Fruit fly (Drosophila melanogaster) whole organism, embryonic: ENCODE results near the gene MBD-like.

Experiments
- Aef1 ChIP-seq: fragments of 200-800 bp; sonication (Bioruptor generic); IDR thresholded peaks from 3 replicates; pipeline ENCODE4 v1.3.6; 2022; ENCODE audit warnings: missing biosample characterization, missing genetic modification characterization
- CG1024 ChIP-seq: fragments of 200-800 bp; sonication (Bioruptor generic); IDR thresholded peaks from 2 replicates; pipeline ENCODE4 v1.3.6; 2022; ENCODE audit warnings: missing biosample characterization, missing genetic modification characterization
- CG10431 ChIP-seq: fragments of 200-800 bp; sonication (Bioruptor generic); optimal IDR thresholded peaks from 3 replicates; lab custom pipeline; 2018; ENCODE audit warnings: missing biosample characterization, mild to moderate bottlenecking, missing genetic modification characterization
- CG10462 ChIP-seq: fragments of 200-800 bp; sonication (Bioruptor generic); optimal IDR thresholded peaks from 2 replicates; lab custom pipeline; 2016; ENCODE audit warnings: missing biosample characterization, missing genetic modification characterization
- CG11093 ChIP-seq: fragments of 200-800 bp; sonication (Bioruptor generic); IDR thresholded peaks from 3 replicates; pipeline ENCODE4 v1.3.6; 2022; ENCODE audit warnings: missing biosample characterization, missing genetic modification characterization
- CG12104 ChIP-seq: fragments of 200-800 bp; sonication (Bioruptor generic); optimal IDR thresholded peaks from 3 replicates; lab custom pipeline; 2016; ENCODE audit warnings: missing biosample characterization, missing genetic modification characterization
- CG12391 ChIP-seq: fragments of 200-800 bp; sonication (Bioruptor generic); optimal IDR thresholded peaks from 3 replicates; lab custom pipeline; 2018; ENCODE audit warnings: missing biosample characterization, mild to moderate bottlenecking, missing genetic modification characterization, moderate library complexity
- CG14710 ChIP-seq: fragments of 200-800 bp; sonication (Bioruptor generic); optimal IDR thresholded peaks from 3 replicates; lab custom pipeline; 2019; ENCODE audit warnings: missing biosample characterization, mild to moderate bottlenecking, missing genetic modification characterization, moderate library complexity
- CG16815 ChIP-seq: fragments of 200-800 bp; sonication (Bioruptor generic); optimal IDR thresholded peaks from 3 replicates; lab custom pipeline; 2017; ENCODE audit warnings: missing biosample characterization, mild to moderate bottlenecking, missing genetic modification characterization
- CG17361 ChIP-seq: fragments of 200-800 bp; sonication (Bioruptor generic); IDR thresholded peaks from 3 replicates; pipeline ENCODE4 v1.3.6; 2022; ENCODE audit warnings: missing biosample characterization, missing genetic modification characterization
- CG18599 ChIP-seq: fragments of 200-800 bp; sonication (Bioruptor generic); optimal IDR thresholded peaks from 3 replicates; lab custom pipeline; 2017; ENCODE audit warnings: missing biosample characterization, missing genetic modification characterization, mild to moderate bottlenecking, moderate library complexity, missing genetic modification reagents
- CG30431 ChIP-seq: fragments of 200-800 bp; sonication (Bioruptor generic); optimal IDR thresholded peaks from 2 replicates; lab custom pipeline; 2017; ENCODE audit warnings: missing biosample characterization, missing genetic modification characterization
- CG6791 ChIP-seq: fragments of 200-800 bp; sonication (Bioruptor generic); IDR thresholded peaks from 3 replicates; pipeline ENCODE4 v1.3.6; 2022; ENCODE audit warnings: missing biosample characterization, missing genetic modification characterization; ENCODE audit not compliant: partially characterized antibody
- CG6854 ChIP-seq: fragments of 200-800 bp; sonication (Bioruptor generic); optimal IDR thresholded peaks from 3 replicates; lab custom pipeline; 2017; ENCODE audit warnings: missing biosample characterization, mild to moderate bottlenecking, missing genetic modification characterization
- CG7839 ChIP-seq: fragments of 200-800 bp; sonication (Bioruptor generic); optimal IDR thresholded peaks from 3 replicates; lab custom pipeline; 2018; ENCODE audit warnings: missing biosample characterization, mild to moderate bottlenecking, missing genetic modification characterization, moderate library complexity
- CG7963 ChIP-seq: fragments of 200-800 bp; sonication (Bioruptor generic); IDR thresholded peaks from 3 replicates; pipeline ENCODE4 v1.3.6; 2022; ENCODE audit warnings: missing biosample characterization, missing genetic modification characterization; ENCODE audit not compliant: partially characterized antibody
- CG8089 ChIP-seq: fragments of 200-800 bp; sonication (Bioruptor generic); optimal IDR thresholded peaks from 3 replicates; lab custom pipeline; 2016; ENCODE audit warnings: missing biosample characterization, missing genetic modification characterization
- CG8478 ChIP-seq: fragments of >200 bp; optimal IDR thresholded peaks from 2 replicates; lab custom pipeline; 2018
- CG9817 ChIP-seq: fragments of 200-800 bp; sonication (Bioruptor generic); optimal IDR thresholded peaks from 2 replicates; lab custom pipeline; 2018; ENCODE audit warnings: missing biosample characterization, mild to moderate bottlenecking, missing genetic modification characterization, moderate library complexity
- CrebB ChIP-seq: fragments of 200-800 bp; sonication (Bioruptor generic); optimal IDR thresholded peaks from 3 replicates; lab custom pipeline; 2018; ENCODE audit warnings: missing biosample characterization, mild to moderate bottlenecking, missing genetic modification characterization
- Gsc ChIP-seq: fragments of 200-800 bp; sonication (Bioruptor generic); IDR thresholded peaks from 2 replicates; pipeline ENCODE4 v1.3.6; 2022; ENCODE audit warnings: missing biosample characterization, missing genetic modification characterization
- Gug ChIP-seq: fragments of 200-800 bp; sonication (Bioruptor generic); IDR thresholded peaks from 4 replicates; pipeline ENCODE4 v1.3.6; 2022; ENCODE audit warnings: missing biosample characterization, missing genetic modification characterization
- H2.0 ChIP-seq: fragments of 200-800 bp; sonication (Bioruptor generic); IDR thresholded peaks from 2 replicates; pipeline ENCODE4 v1.3.6; 2022; ENCODE audit warnings: missing biosample characterization, missing genetic modification characterization
- Hr78 ChIP-seq, 2 experiments: fragments of 200-800 bp in 1 of 2; fragments of >200 bp in 1 of 2; sonication (Bioruptor generic) in 1 of 2; optimal IDR thresholded peaks; 2 replicates each; lab custom pipeline; 2017 to 2019; ENCODE audit warnings: missing biosample characterization in 2 of 2, missing genetic modification characterization in 2 of 2, mild to moderate bottlenecking in 1 of 2, moderate library complexity in 1 of 2
- Mad ChIP-seq: fragments of 200-800 bp; sonication (Bioruptor generic); optimal IDR thresholded peaks from 2 replicates; lab custom pipeline; 2016; ENCODE audit warnings: missing biosample characterization, missing genetic modification characterization
- Max ChIP-seq: fragments of 200-800 bp; sonication (Bioruptor generic); optimal IDR thresholded peaks from 2 replicates; lab custom pipeline; 2016; ENCODE audit warnings: missing biosample characterization, mild to moderate bottlenecking, missing genetic modification characterization
- Mes4 ChIP-seq: fragments of 200-800 bp; sonication (Bioruptor generic); optimal IDR thresholded peaks from 2 replicates; lab custom pipeline; 2016; ENCODE audit warnings: missing biosample characterization, missing genetic modification characterization
- Myb ChIP-seq: fragments of 200-800 bp; sonication (Bioruptor generic); optimal IDR thresholded peaks from 2 replicates; lab custom pipeline; 2016; ENCODE audit warnings: missing biosample characterization, missing genetic modification characterization
- Six4 ChIP-seq: fragments of 200-800 bp; sonication (Bioruptor generic); optimal IDR thresholded peaks from 2 replicates; lab custom pipeline; 2016; ENCODE audit warnings: missing biosample characterization, missing genetic modification characterization
- abd-A ChIP-seq: fragments of 200-800 bp; sonication (Bioruptor generic); optimal IDR thresholded peaks from 3 replicates; lab custom pipeline; 2019; ENCODE audit warnings: missing biosample characterization, mild to moderate bottlenecking, missing genetic modification characterization, moderate library complexity
- ash1 ChIP-seq: fragments of 200-800 bp; sonication (Bioruptor generic); optimal IDR thresholded peaks from 2 replicates; lab custom pipeline; 2018; ENCODE audit warnings: missing biosample characterization, mild to moderate bottlenecking, missing genetic modification characterization
- chif ChIP-seq, 2 experiments: fragments of 200-800 bp; sonication (Bioruptor generic); optimal IDR thresholded peaks; 3 replicates each; lab custom pipeline; 2016; ENCODE audit warnings: missing biosample characterization in 2 of 2, missing genetic modification characterization in 2 of 2
- dimm ChIP-seq: fragments of 200-800 bp; sonication (Bioruptor generic); IDR thresholded peaks from 2 replicates; pipeline ENCODE4 v1.3.6; 2022; ENCODE audit warnings: missing biosample characterization, missing genetic modification characterization
- esg ChIP-seq: fragments of 200-800 bp; sonication (Bioruptor generic); conservative IDR thresholded peaks from 2 replicates; pipeline ENCODE4 v1.3.6; 2022; ENCODE audit warnings: missing biosample characterization, missing genetic modification characterization
- exex ChIP-seq: fragments of 200-800 bp; sonication (Bioruptor generic); optimal IDR thresholded peaks from 4 replicates; lab custom pipeline; 2018; ENCODE audit warnings: missing biosample characterization, mild to moderate bottlenecking, missing genetic modification characterization, moderate library complexity
- hb ChIP-seq: fragments of 200-800 bp; sonication (Bioruptor generic); IDR thresholded peaks from 3 replicates; pipeline ENCODE4 v1.3.6; 2022; ENCODE audit warnings: missing biosample characterization, missing genetic modification characterization; ENCODE audit not compliant: partially characterized antibody
- ind ChIP-seq: fragments of 200-800 bp; sonication (Bioruptor generic); optimal IDR thresholded peaks from 3 replicates; lab custom pipeline; 2016; ENCODE audit warnings: missing biosample characterization, missing genetic modification characterization
- insv ChIP-seq, 2 experiments: fragments of 200-800 bp; sonication (Bioruptor generic); optimal IDR thresholded peaks; 3 replicates each; lab custom pipeline; 2016 to 2018; ENCODE audit warnings: missing biosample characterization in 2 of 2, missing genetic modification characterization in 2 of 2
- nmo ChIP-seq: fragments of 200-800 bp; sonication (Bioruptor generic); optimal IDR thresholded peaks from 2 replicates; lab custom pipeline; 2018; ENCODE audit warnings: missing biosample characterization, mild to moderate bottlenecking, missing genetic modification characterization, moderate library complexity
- pb ChIP-seq: fragments of 200-800 bp; sonication (Bioruptor generic); optimal IDR thresholded peaks from 3 replicates; lab custom pipeline; 2016; ENCODE audit warnings: missing biosample characterization, missing genetic modification characterization
- phol ChIP-seq: fragments of 200-800 bp; sonication (Bioruptor generic); optimal IDR thresholded peaks from 3 replicates; lab custom pipeline; 2018; ENCODE audit warnings: missing biosample characterization, mild to moderate bottlenecking, missing genetic modification characterization, moderate library complexity
- pum ChIP-seq: fragments of 200-800 bp; sonication (Bioruptor generic); optimal IDR thresholded peaks from 2 replicates; lab custom pipeline; 2016; ENCODE audit warnings: missing biosample characterization, missing genetic modification characterization
- ro ChIP-seq: fragments of 200-800 bp; sonication (Bioruptor generic); IDR thresholded peaks from 2 replicates; pipeline ENCODE4 v1.3.6; 2022; ENCODE audit warnings: missing biosample characterization, missing genetic modification characterization
- scrt ChIP-seq: fragments of 200-800 bp; sonication (Bioruptor generic); optimal IDR thresholded peaks from 2 replicates; lab custom pipeline; 2018; ENCODE audit warnings: missing biosample characterization, mild to moderate bottlenecking, missing genetic modification characterization, moderate library complexity
- sens ChIP-seq: fragments of 200-800 bp; sonication (Bioruptor generic); peaks from one replicate; lab custom pipeline; 2016; ENCODE audit warnings: missing biosample characterization, missing genetic modification characterization
- ssp ChIP-seq: fragments of 200-800 bp; sonication (Bioruptor generic); IDR thresholded peaks from 2 replicates; pipeline ENCODE4 v1.3.6; 2022; ENCODE audit warnings: missing biosample characterization, missing genetic modification characterization
- stc ChIP-seq: fragments of 200-800 bp; sonication (Bioruptor generic); IDR thresholded peaks from 2 replicates; pipeline ENCODE4 v1.3.6; 2022; ENCODE audit warnings: missing biosample characterization, missing genetic modification characterization
- sug ChIP-seq: fragments of 200-800 bp; optimal IDR thresholded peaks from 2 replicates; lab custom pipeline; 2019; ENCODE audit warnings: missing biosample characterization, mild to moderate bottlenecking, missing genetic modification characterization, moderate library complexity
- trem ChIP-seq: fragments of 200-800 bp; optimal IDR thresholded peaks from 3 replicates; lab custom pipeline; 2019; ENCODE audit warnings: missing biosample characterization, mild to moderate bottlenecking, missing genetic modification characterization, moderate library complexity
- wek ChIP-seq: fragments of 200-800 bp; sonication (Bioruptor generic); optimal IDR thresholded peaks from 3 replicates; lab custom pipeline; 2018; ENCODE audit warnings: missing biosample characterization, mild to moderate bottlenecking, missing genetic modification characterization, moderate library complexity
- zfh1 ChIP-seq: fragments of 200-800 bp; sonication (Bioruptor generic); IDR thresholded peaks from 3 replicates; pipeline ENCODE4 v1.3.6; 2022; ENCODE audit warnings: missing biosample characterization, missing genetic modification characterization

The MBD-like gene

DNA sequence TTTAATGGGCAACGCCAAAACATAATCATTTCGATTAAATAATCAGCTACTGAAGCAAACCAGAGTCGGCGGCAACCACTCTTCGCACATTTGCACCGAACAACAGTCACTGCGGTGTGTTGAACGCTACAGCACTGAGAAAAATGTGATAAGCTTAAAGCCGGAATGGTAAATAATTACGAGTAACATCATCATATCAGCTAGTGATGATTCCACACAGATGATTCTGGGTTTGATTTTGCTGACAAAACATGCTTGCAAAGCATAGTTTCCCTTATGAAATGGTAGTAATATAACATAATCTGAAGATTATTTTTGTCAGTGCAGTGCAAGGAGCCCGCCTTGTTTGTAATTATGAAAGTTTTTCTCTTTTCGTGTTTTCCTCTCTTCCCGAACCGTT lies 38.5 kb downstream of the MBD-like start (continued):
- TF ChIP-seq CG14710 (tag; lab: Kevin White, UChicago) (peak; percentile 71), CG7963 (GFP tag; lab: Robert Waterston, UW) (no peak), CG1024 (GFP tag; lab: Robert Waterston, UW) (0 out of 2 replicates have a peak, but pooled peaks have one; percentile 35), CG12391 (tag; lab: Kevin White, UChicago) (peak; percentile 52), Mad (GFP tag; lab: Kevin White, UChicago) (peak; percentile 18), CG6791 (no peak), chif (GFP tag; optimal IDR thresholded peaks at IDR 0.05; lab: Kevin White, UChicago) (peak; percentile 56 to 76), trem (peak; percentile 35), sug (tag; lab: Kevin White, UChicago) (no peak), exex (no peak), Max (no peak), CG6854 (GFP tag; lab: Kevin White, UChicago) (no peak), CG16815 (GFP tag; lab: Kevin White, UChicago) (peak; percentile 40), CG9817 (no peak), hb (GFP tag; lab: Robert Waterston, UW) (no peak), CG10431 (GFP tag; lab: Kevin White, UChicago) (no peak), insv (GFP tag; optimal IDR thresholded peaks at IDR 0.05; lab: Kevin White, UChicago) (no peak), CG12104 (GFP tag; lab: Kevin White, UChicago) (no peak), Hr78 (GFP tag; optimal IDR thresholded peaks at IDR 0.05; lab: Kevin White, UChicago) (no peak), ro (GFP tag; lab: Robert Waterston, UW) (no peak), Six4 (GFP tag; lab: Kevin White, UChicago) (no peak), nmo (no peak), ash1 (GFP tag; lab: Kevin White, UChicago) (no peak), CG30431 (GFP tag; lab: Kevin White, UChicago) (peak; percentile 35), phol (tag; lab: Kevin White, UChicago) (peak; percentile 75), Gug (GFP tag; lab: Robert Waterston, UW) (0 out of 4 replicates have a peak, but pooled peaks have one; percentile 31), CG10462 (peak; percentile 46), pum (GFP tag; lab: Kevin White, UChicago) (peak; percentile 43), scrt (GFP tag; lab: Kevin White, UChicago) (no peak), stc (GFP tag; lab: Robert Waterston, UW) (no peak), sens (GFP tag; lab: Kevin White, UChicago) (peak; percentile 92), abd-A (no peak), esg (GFP tag; lab: Robert Waterston, UW) (no peak; the same call in 1 of the 2 replicates), CG7839 (tag; lab: Kevin White, UChicago) (peak; percentile 21), ind (GFP tag; lab: Kevin White, UChicago) (peak; percentile 35), CG17361 (0 out of 3 replicates have a peak, but pooled peaks have one; percentile 43), wek (no peak), zfh1 (GFP tag; lab: Robert Waterston, UW) (peak; percentile 75), CG8478 (no peak), Aef1 (no peak), Gsc (GFP tag; lab: Robert Waterston, UW) (no peak), H2.0 (GFP tag; lab: Robert Waterston, UW) (peak; percentile 43; the same call in 1 of the 2 replicates), CrebB (tag; lab: Kevin White, UChicago) (no peak), pb (GFP tag; lab: Kevin White, UChicago) (no peak), CG11093 (GFP tag; lab: Robert Waterston, UW) (no peak), CG8089 (GFP tag; lab: Kevin White, UChicago) (peak; percentile 12), Mes4 (peak; percentile 36), ssp (GFP tag; lab: Robert Waterston, UW) (peak; percentile 33; the same call in 1 of the 2 replicates), CG18599 (GFP tag; lab: Kevin White, UChicago) (no peak), dimm (no peak), Myb (GFP tag; lab: Kevin White, UChicago) (no peak)
